Worm (Caenorhabditis elegans) whole organism, mixed stage, embryonic: Measurements from ENCODE around the gene acr-21.

Experiments
- elt-3 ChIP-seq: fragments of 150-350 bp; optimal IDR thresholded peaks from 2 replicates; lab custom pipeline; 2014; ENCODE audit warnings: missing biosample characterization, missing genetic modification characterization
- flh-1 ChIP-seq: fragments of 200-800 bp; sonication (Bioruptor generic); optimal IDR thresholded peaks from 2 replicates; lab custom pipeline; 2018; ENCODE audit warnings: mild to moderate bottlenecking, missing genetic modification characterization, moderate library complexity, missing compliant biosample characterization
- hlh-1 ChIP-seq: fragments of 150-350 bp; optimal IDR thresholded peaks from 2 replicates; lab custom pipeline; 2014; ENCODE audit warnings: missing biosample characterization, missing genetic modification reagents, missing genetic modification characterization
- lin-13 ChIP-seq: fragments of 150-350 bp; optimal IDR thresholded peaks from 2 replicates; lab custom pipeline; 2014; ENCODE audit warnings: missing biosample characterization, missing genetic modification characterization
- lsy-2 ChIP-seq: fragments of 150-350 bp; optimal IDR thresholded peaks from 2 replicates; lab custom pipeline; 2014; ENCODE audit warnings: missing biosample characterization, missing genetic modification characterization
- nhr-12 ChIP-seq: fragments of 150-350 bp; optimal IDR thresholded peaks from 2 replicates; lab custom pipeline; 2014; ENCODE audit warnings: missing biosample characterization, missing genetic modification characterization
- nhr-237 ChIP-seq: fragments of 150-350 bp; optimal IDR thresholded peaks from 2 replicates; lab custom pipeline; 2014; ENCODE audit warnings: missing biosample characterization, missing genetic modification characterization
- pha-4 ChIP-seq: fragments of 150-350 bp; optimal IDR thresholded peaks from 2 replicates; lab custom pipeline; 2018; ENCODE audit warnings: missing biosample characterization, missing genetic modification reagents, missing genetic modification characterization
- tbx-8 ChIP-seq: fragments of 200-800 bp; sonication (Bioruptor generic); optimal IDR thresholded peaks from 2 replicates; lab custom pipeline; 2018; ENCODE audit warnings: mild to moderate bottlenecking, missing genetic modification characterization, moderate library complexity, missing compliant biosample characterization
- unc-120 ChIP-seq: sonication (generic microtip); optimal IDR thresholded peaks from 2 replicates; lab custom pipeline; 2017; ENCODE audit warnings: missing genetic modification characterization, missing compliant biosample characterization; ENCODE audit not compliant: poor library complexity, severe bottlenecking
- unc-39 ChIP-seq: fragments of 150-350 bp; optimal IDR thresholded peaks from 2 replicates; lab custom pipeline; 2014; ENCODE audit warnings: missing biosample characterization, missing genetic modification characterization
- unc-62 ChIP-seq: fragments of 150-350 bp; optimal IDR thresholded peaks from 2 replicates; lab custom pipeline; 2014; ENCODE audit warnings: missing biosample characterization, missing genetic modification reagents, missing genetic modification characterization
- ztf-11 ChIP-seq: fragments of 150-350 bp; optimal IDR thresholded peaks from 2 replicates; lab custom pipeline; 2014; ENCODE audit warnings: missing biosample characterization, missing genetic modification characterization

- no peak for TF ChIP-seq flh-1 (GFP tag; lab: Kevin White, UChicago)
- peak; percentile 18 for TF ChIP-seq unc-62 (GFP tag; lab: Kevin White, UChicago)
- TF ChIP-seq nhr-237 (tag; lab: Kevin White, UChicago), result no peak
- TF ChIP-seq unc-39 (tag; lab: Kevin White, UChicago), result no peak
- no peak for TF ChIP-seq lsy-2 (tag; lab: Kevin White, UChicago)
- no peak for TF ChIP-seq unc-120
- TF ChIP-seq ztf-11 (tag; lab: Kevin White, UChicago), result no peak
- TF ChIP-seq hlh-1 (tag; lab: Kevin White, UChicago), result peak; percentile 83
- no peak for TF ChIP-seq pha-4 (tag; lab: Kevin White, UChicago)
- TF ChIP-seq tbx-8 (GFP tag; lab: Kevin White, UChicago), result no peak
- no peak for TF ChIP-seq elt-3
- TF ChIP-seq nhr-12 (tag; lab: Kevin White, UChicago), result no peak
- no peak for TF ChIP-seq lin-13 (tag; lab: Kevin White, UChicago)
Measured at ce11 chrIII:6606022-6606467, 24.4 kb downstream of the acr-21 start.
